Worm (Caenorhabditis elegans): Measurements from ENCODE around the gene ZC204.12.

Gene ZC204.12

ce11 chrII:1679081-1679480, 22.0 kb upstream of the ZC204.12 start, which contains the start of gene irld-36:
TSS of gene irld-36 (plus strand) at chrII:1679381.
- no peak for TF ChIP-seq nhr-28 (tag; optimal IDR thresholded peaks at IDR 0.05)
- no peak for TF ChIP-seq zip-8 (tag; optimal IDR thresholded peaks at IDR 0.05)
- no peak for TF ChIP-seq ztf-11 (tag; optimal IDR thresholded peaks at IDR 0.05)
- TF ChIP-seq drap-1 (GFP tag; optimal IDR thresholded peaks at IDR 0.05): no peak
- no peak for TF ChIP-seq ceh-43 (GFP tag; optimal IDR thresholded peaks at IDR 0.05)
- no peak for TF ChIP-seq lin-13 (tag; optimal IDR thresholded peaks at IDR 0.05)
- no peak for TF ChIP-seq hlh-1 (tag; optimal IDR thresholded peaks at IDR 0.05)
- TF ChIP-seq flh-1 (GFP tag; optimal IDR thresholded peaks at IDR 0.05): no peak
- no peak for TF ChIP-seq sem-2 (GFP tag; optimal IDR thresholded peaks at IDR 0.05)
- TF ChIP-seq ceh-39 (tag; optimal IDR thresholded peaks at IDR 0.05): no peak
- TF ChIP-seq sptf-1 (tag; optimal IDR thresholded peaks at IDR 0.05): no peak
- TF ChIP-seq unc-120 (tag; optimal IDR thresholded peaks at IDR 0.05; ENCODE audit: poor library complexity, severe bottlenecking): no peak
- no peak for TF ChIP-seq ces-1 (GFP tag; optimal IDR thresholded peaks at IDR 0.05)
- TF ChIP-seq elt-3 (tag; optimal IDR thresholded peaks at IDR 0.05): no peak
- no peak for TF ChIP-seq nhr-237 (tag; optimal IDR thresholded peaks at IDR 0.05)
- no peak for TF ChIP-seq unc-39 (tag; optimal IDR thresholded peaks at IDR 0.05)
- TF ChIP-seq elt-1 (tag; optimal IDR thresholded peaks at IDR 0.05; ENCODE audit: borderline replicate concordance, insufficient read depth): no peak
- TF ChIP-seq bed-3 (GFP tag; optimal IDR thresholded peaks at IDR 0.05): no peak
- no peak for TF ChIP-seq pha-4 (tag; optimal IDR thresholded peaks at IDR 0.05)
- TF ChIP-seq unc-62 (GFP tag; optimal IDR thresholded peaks at IDR 0.05): no peak

ce11 chrII:1676088-1676487, 19.0 kb upstream of the ZC204.12 start, which contains the start of gene fbxb-17:
TSS of gene fbxb-17 (plus strand) at chrII:1676388.
- TF ChIP-seq mep-1 (tag; optimal IDR thresholded peaks at IDR 0.05) (no peak), nhr-76 (tag; optimal IDR thresholded peaks at IDR 0.05) (no peak), nhr-12 (tag; optimal IDR thresholded peaks at IDR 0.05) (no peak), ceh-43 (GFP tag; optimal IDR thresholded peaks at IDR 0.05) (no peak), mab-5 (tag; optimal IDR thresholded peaks at IDR 0.05) (no peak), flh-1 (GFP tag; optimal IDR thresholded peaks at IDR 0.05) (no peak), unc-39 (tag; optimal IDR thresholded peaks at IDR 0.05) (no peak)

- TF ChIP-seq zip-8 (tag; optimal IDR thresholded peaks at IDR 0.05): no peak
- no peak for TF ChIP-seq M03D4.4 (tag; optimal IDR thresholded peaks at IDR 0.05)
- no peak for TF ChIP-seq elt-3 (tag; optimal IDR thresholded peaks at IDR 0.05)
- no peak for TF ChIP-seq ceh-43 (GFP tag; optimal IDR thresholded peaks at IDR 0.05)
- no peak for TF ChIP-seq unc-62 (GFP tag; optimal IDR thresholded peaks at IDR 0.05)
- no peak for TF ChIP-seq nhr-2 (tag; optimal IDR thresholded peaks at IDR 0.05)
- TF ChIP-seq snpc-4 (tag; optimal IDR thresholded peaks at IDR 0.05): no peak
- no peak for TF ChIP-seq lin-13 (tag; optimal IDR thresholded peaks at IDR 0.05)
- no peak for TF ChIP-seq nhr-237 (tag; optimal IDR thresholded peaks at IDR 0.05)
- TF ChIP-seq ham-2 (GFP tag; optimal IDR thresholded peaks at IDR 0.05): no peak
- TF ChIP-seq sptf-1 (tag; optimal IDR thresholded peaks at IDR 0.05): no peak
- TF ChIP-seq tbx-8 (GFP tag; optimal IDR thresholded peaks at IDR 0.05): no peak
- no peak for TF ChIP-seq ceh-83 (GFP tag; optimal IDR thresholded peaks at IDR 0.05)
- TF ChIP-seq mep-1 (tag; optimal IDR thresholded peaks at IDR 0.05): no peak
- no peak for TF ChIP-seq sem-2 (GFP tag; optimal IDR thresholded peaks at IDR 0.05)
- TF ChIP-seq lsy-2 (tag; optimal IDR thresholded peaks at IDR 0.05): no peak
These were observed 15.6 kb upstream of the ZC204.12 start for ce11 chrII:1672673-1673072.

- TF ChIP-seq ztf-11 (tag; optimal IDR thresholded peaks at IDR 0.05) (no peak), nhr-12 (tag; optimal IDR thresholded peaks at IDR 0.05) (no peak), unc-39 (tag; optimal IDR thresholded peaks at IDR 0.05) (no peak), tbx-8 (GFP tag; optimal IDR thresholded peaks at IDR 0.05) (no peak), lin-32 (GFP tag; optimal IDR thresholded peaks at IDR 0.05) (no peak), lsy-2 (tag; optimal IDR thresholded peaks at IDR 0.05) (no peak), drap-1 (GFP tag; optimal IDR thresholded peaks at IDR 0.05) (no peak), ham-2 (GFP tag; optimal IDR thresholded peaks at IDR 0.05) (no peak), mab-5 (tag; optimal IDR thresholded peaks at IDR 0.05) (no peak), M03D4.4 (tag; optimal IDR thresholded peaks at IDR 0.05) (no peak), elt-1 (tag; optimal IDR thresholded peaks at IDR 0.05; ENCODE audit: borderline replicate concordance, insufficient read depth) (no peak), zip-8 (tag; optimal IDR thresholded peaks at IDR 0.05) (no peak), hlh-1 (tag; optimal IDR thresholded peaks at IDR 0.05) (no peak), mep-1 (tag; optimal IDR thresholded peaks at IDR 0.05) (no peak), sptf-1 (tag; optimal IDR thresholded peaks at IDR 0.05) (no peak)
These were observed 13.9 kb upstream of the ZC204.12 start for ce11 chrII:1670985-1671384.
